Fruit fly (Drosophila melanogaster) whole organism, embryonic: Measurements from ENCODE around the gene Jon99Ci.

Experiments
- Aef1 ChIP-seq: fragments of 200-800 bp; sonication (Bioruptor generic); IDR thresholded peaks from 3 replicates; pipeline ENCODE4 v1.3.6; 2022; ENCODE audit warnings: missing biosample characterization, missing genetic modification characterization
- B-H1 ChIP-seq: fragments of 200-800 bp; sonication (Bioruptor generic); IDR thresholded peaks from 3 replicates; pipeline ENCODE4 v1.3.6; 2022; ENCODE audit warnings: missing biosample characterization, missing genetic modification characterization
- BEAF-32 ChIP-seq: fragments of 200-800 bp; sonication (Bioruptor generic); optimal IDR thresholded peaks from 3 replicates; lab custom pipeline; 2017; ENCODE audit warnings: missing biosample characterization, missing genetic modification characterization, mild to moderate bottlenecking, moderate library complexity, missing genetic modification reagents
- Bgb ChIP-seq: fragments of 200-800 bp; sonication (Bioruptor generic); IDR thresholded peaks from 2 replicates; pipeline ENCODE4 v1.3.6; 2022; ENCODE audit warnings: missing biosample characterization, missing genetic modification characterization; ENCODE audit not compliant: partially characterized antibody
- CG11398 ChIP-seq: fragments of 200-800 bp; sonication (Bioruptor generic); optimal IDR thresholded peaks from 2 replicates; lab custom pipeline; 2016; ENCODE audit warnings: missing biosample characterization, missing genetic modification characterization
- CG11723 ChIP-seq: fragments of 200-800 bp; sonication (Bioruptor generic); optimal IDR thresholded peaks from 2 replicates; lab custom pipeline; 2017; ENCODE audit warnings: missing biosample characterization, mild to moderate bottlenecking, missing genetic modification characterization
- CG13287 ChIP-seq: fragments of 200-800 bp; sonication (Bioruptor generic); IDR thresholded peaks from 2 replicates; pipeline ENCODE4 v1.3.6; 2022; ENCODE audit warnings: missing biosample characterization, missing genetic modification characterization; ENCODE audit not compliant: partially characterized antibody
- CG15073 ChIP-seq: fragments of 200-800 bp; sonication (Bioruptor generic); optimal IDR thresholded peaks from 2 replicates; lab custom pipeline; 2016; ENCODE audit warnings: missing biosample characterization, missing genetic modification characterization
- CG17328 ChIP-seq: fragments of 200-800 bp; sonication (Bioruptor generic); IDR thresholded peaks from 2 replicates; pipeline ENCODE4 v1.3.6; 2022; ENCODE audit warnings: missing biosample characterization, missing genetic modification characterization
- CG17829 ChIP-seq: fragments of 200-800 bp; optimal IDR thresholded peaks from 2 replicates; lab custom pipeline; 2019; ENCODE audit warnings: missing biosample characterization, mild to moderate bottlenecking, missing genetic modification characterization, moderate library complexity
- CG18262 ChIP-seq: fragments of 200-800 bp; optimal IDR thresholded peaks from 3 replicates; lab custom pipeline; 2019; ENCODE audit warnings: missing biosample characterization, mild to moderate bottlenecking, missing genetic modification characterization, moderate library complexity
- CG2678 ChIP-seq: fragments of 200-800 bp; sonication (Bioruptor generic); optimal IDR thresholded peaks from 3 replicates; lab custom pipeline; 2019; ENCODE audit warnings: missing biosample characterization, mild to moderate bottlenecking, missing genetic modification characterization, moderate library complexity
- CG2712 ChIP-seq: fragments of 200-800 bp; optimal IDR thresholded peaks from 3 replicates; lab custom pipeline; 2019; ENCODE audit warnings: missing biosample characterization, mild to moderate bottlenecking, missing genetic modification characterization, moderate library complexity
- CG4360 ChIP-seq: fragments of 200-800 bp; sonication (Bioruptor generic); IDR thresholded peaks from 2 replicates; pipeline ENCODE4 v1.3.6; 2022; ENCODE audit warnings: missing biosample characterization, missing genetic modification characterization
- CG4617 ChIP-seq: fragments of 200-800 bp; sonication (Bioruptor generic); optimal IDR thresholded peaks from 3 replicates; lab custom pipeline; 2016; ENCODE audit warnings: missing biosample characterization, missing genetic modification characterization, borderline replicate concordance
- CG4707 ChIP-seq: fragments of 200-800 bp; sonication (Bioruptor generic); optimal IDR thresholded peaks from 2 replicates; lab custom pipeline; 2018; ENCODE audit warnings: missing biosample characterization, mild to moderate bottlenecking, missing genetic modification characterization, moderate library complexity
- CG5180 ChIP-seq: fragments of 200-800 bp; sonication (Bioruptor generic); optimal IDR thresholded peaks from 3 replicates; lab custom pipeline; 2017; ENCODE audit warnings: missing biosample characterization, missing genetic modification characterization, mild to moderate bottlenecking, moderate library complexity, missing genetic modification reagents
- CG6689 ChIP-seq: fragments of 200-800 bp; sonication (Bioruptor generic); IDR thresholded peaks from 2 replicates; pipeline ENCODE4 v1.3.6; 2022; ENCODE audit warnings: missing biosample characterization, missing genetic modification characterization
- CG6791 ChIP-seq: fragments of 200-800 bp; sonication (Bioruptor generic); IDR thresholded peaks from 3 replicates; pipeline ENCODE4 v1.3.6; 2022; ENCODE audit warnings: missing biosample characterization, missing genetic modification characterization; ENCODE audit not compliant: partially characterized antibody
- CG8765 ChIP-seq: fragments of 200-800 bp; sonication (Bioruptor generic); IDR thresholded peaks from 2 replicates; pipeline ENCODE4 v1.3.6; 2022; ENCODE audit warnings: missing biosample characterization, missing genetic modification characterization
- D19B ChIP-seq: fragments of 200-800 bp; sonication (Bioruptor generic); optimal IDR thresholded peaks from 2 replicates; lab custom pipeline; 2017; ENCODE audit warnings: missing biosample characterization, mild to moderate bottlenecking, missing genetic modification characterization
- Deaf1 ChIP-seq: fragments of 200-800 bp; optimal IDR thresholded peaks from 3 replicates; lab custom pipeline; 2019; ENCODE audit warnings: missing biosample characterization, mild to moderate bottlenecking, missing genetic modification characterization, moderate library complexity
- Dll ChIP-seq: fragments of 200-800 bp; sonication (Bioruptor generic); IDR thresholded peaks from 4 replicates; pipeline ENCODE4 v1.3.6; 2022; ENCODE audit warnings: missing biosample characterization, missing genetic modification characterization; ENCODE audit not compliant: partially characterized antibody
- Eip74EF ChIP-seq, 2 experiments: fragments of 200-800 bp in 1 of 2; fragments of >200 bp in 1 of 2; sonication (Bioruptor generic) in 1 of 2; optimal IDR thresholded peaks; 2 replicates each; lab custom pipeline; 2017 to 2019; ENCODE audit warnings: missing biosample characterization in 2 of 2, missing genetic modification characterization in 2 of 2, mild to moderate bottlenecking in 1 of 2, moderate library complexity in 1 of 2
- NK7.1 ChIP-seq: fragments of 200-800 bp; sonication (Bioruptor generic); optimal IDR thresholded peaks from 3 replicates; lab custom pipeline; 2016; ENCODE audit warnings: missing biosample characterization, missing genetic modification characterization
- Optix ChIP-seq: fragments of 200-800 bp; sonication (Bioruptor generic); IDR thresholded peaks from 3 replicates; pipeline ENCODE4 v1.3.6; 2022; ENCODE audit warnings: missing biosample characterization, missing genetic modification characterization
- Scr ChIP-seq: fragments of 200-800 bp; sonication (Bioruptor generic); IDR thresholded peaks from 2 replicates; pipeline ENCODE4 v1.3.6; 2022; ENCODE audit warnings: missing biosample characterization, missing genetic modification characterization; ENCODE audit not compliant: partially characterized antibody
- Trl ChIP-seq, 3 experiments: fragments of >200 bp in 2 of 3; fragments of 200-800 bp in 1 of 3; sonication (Bioruptor generic) in 1 of 3; optimal IDR thresholded peaks; 2 replicates in 1 of 3; 3 replicates in 2 of 3; lab custom pipeline; 2016 to 2017; ENCODE audit warnings: missing biosample characterization in 1 of 3, missing genetic modification characterization in 1 of 3
- amos ChIP-seq: fragments of 200-800 bp; sonication (Bioruptor generic); IDR thresholded peaks from 2 replicates; pipeline ENCODE4 v1.3.6; 2022; ENCODE audit warnings: missing biosample characterization, missing genetic modification characterization; ENCODE audit not compliant: partially characterized antibody
- bbx ChIP-seq: fragments of 200-800 bp; sonication (Bioruptor generic); IDR thresholded peaks from 2 replicates; pipeline ENCODE4 v1.3.6; 2022; ENCODE audit warnings: missing biosample characterization, missing genetic modification characterization; ENCODE audit not compliant: partially characterized antibody
- br ChIP-seq: fragments of >200 bp; optimal IDR thresholded peaks from 2 replicates; lab custom pipeline; 2017
- chinmo ChIP-seq: fragments of 200-800 bp; sonication (Bioruptor generic); IDR thresholded peaks from 4 replicates; pipeline ENCODE4 v1.3.6; 2022; ENCODE audit warnings: missing biosample characterization, missing genetic modification characterization; ENCODE audit not compliant: partially characterized antibody
- chm ChIP-seq: fragments of 200-800 bp; sonication (Bioruptor generic); IDR thresholded peaks from 2 replicates; pipeline ENCODE4 v1.3.6; 2022; ENCODE audit warnings: missing biosample characterization, missing genetic modification characterization
- ci ChIP-seq: fragments of 200-800 bp; sonication (Bioruptor generic); IDR thresholded peaks from 3 replicates; pipeline ENCODE4 v1.3.6; 2022; ENCODE audit warnings: missing biosample characterization, missing genetic modification characterization
- dm ChIP-seq: fragments of 200-800 bp; sonication (Bioruptor generic); optimal IDR thresholded peaks from 3 replicates; lab custom pipeline; 2016; ENCODE audit warnings: missing biosample characterization, missing genetic modification characterization
- dpn ChIP-seq, 2 experiments: fragments of 200-800 bp; sonication (Bioruptor generic); optimal IDR thresholded peaks; 3 replicates each; lab custom pipeline; 2016; ENCODE audit warnings: missing biosample characterization in 2 of 2, missing genetic modification characterization in 2 of 2
- esg ChIP-seq: fragments of 200-800 bp; sonication (Bioruptor generic); conservative IDR thresholded peaks from 2 replicates; pipeline ENCODE4 v1.3.6; 2022; ENCODE audit warnings: missing biosample characterization, missing genetic modification characterization
- grn ChIP-seq: fragments of 200-800 bp; sonication (Bioruptor generic); optimal IDR thresholded peaks from 3 replicates; lab custom pipeline; 2017; ENCODE audit warnings: missing biosample characterization, missing genetic modification characterization
- lbe ChIP-seq: fragments of 200-800 bp; sonication (Bioruptor generic); optimal IDR thresholded peaks from 2 replicates; lab custom pipeline; 2016; ENCODE audit warnings: missing biosample characterization, mild to moderate bottlenecking, missing genetic modification characterization
- mirr ChIP-seq: fragments of 200-800 bp; sonication (Bioruptor generic); optimal IDR thresholded peaks from 3 replicates; lab custom pipeline; 2018; ENCODE audit warnings: missing biosample characterization, mild to moderate bottlenecking, missing genetic modification characterization
- pb ChIP-seq: fragments of 200-800 bp; sonication (Bioruptor generic); optimal IDR thresholded peaks from 3 replicates; lab custom pipeline; 2016; ENCODE audit warnings: missing biosample characterization, missing genetic modification characterization
- so ChIP-seq: fragments of 200-800 bp; sonication (Bioruptor generic); IDR thresholded peaks from 3 replicates; pipeline ENCODE4 v1.3.6; 2022; ENCODE audit warnings: missing biosample characterization, missing genetic modification characterization
- sr ChIP-seq: fragments of 200-800 bp; sonication (Bioruptor generic); IDR thresholded peaks from 3 replicates; pipeline ENCODE4 v1.3.6; 2022; ENCODE audit warnings: missing biosample characterization, missing genetic modification characterization
- stc ChIP-seq: fragments of 200-800 bp; sonication (Bioruptor generic); IDR thresholded peaks from 2 replicates; pipeline ENCODE4 v1.3.6; 2022; ENCODE audit warnings: missing biosample characterization, missing genetic modification characterization
- stwl ChIP-seq: fragments of 200-800 bp; sonication (Bioruptor generic); optimal IDR thresholded peaks from 3 replicates; lab custom pipeline; 2018; ENCODE audit warnings: missing biosample characterization, mild to moderate bottlenecking, missing genetic modification characterization, moderate library complexity
- tll ChIP-seq, 2 experiments: fragments of 200-800 bp in 1 of 2; fragments of >200 bp in 1 of 2; sonication (Bioruptor generic) in 1 of 2; optimal IDR thresholded peaks; 2 replicates each; lab custom pipeline; 2017 to 2019; ENCODE audit warnings: missing biosample characterization in 2 of 2, missing genetic modification characterization in 2 of 2, mild to moderate bottlenecking in 1 of 2, moderate library complexity in 1 of 2
- usp ChIP-seq: fragments of >200 bp; optimal IDR thresholded peaks from 2 replicates; lab custom pipeline; 2017; ENCODE audit warnings: missing biosample characterization, missing genetic modification characterization
- wek ChIP-seq: fragments of 200-800 bp; sonication (Bioruptor generic); optimal IDR thresholded peaks from 3 replicates; lab custom pipeline; 2018; ENCODE audit warnings: missing biosample characterization, mild to moderate bottlenecking, missing genetic modification characterization, moderate library complexity

Gene Jon99Ci

DNA sequence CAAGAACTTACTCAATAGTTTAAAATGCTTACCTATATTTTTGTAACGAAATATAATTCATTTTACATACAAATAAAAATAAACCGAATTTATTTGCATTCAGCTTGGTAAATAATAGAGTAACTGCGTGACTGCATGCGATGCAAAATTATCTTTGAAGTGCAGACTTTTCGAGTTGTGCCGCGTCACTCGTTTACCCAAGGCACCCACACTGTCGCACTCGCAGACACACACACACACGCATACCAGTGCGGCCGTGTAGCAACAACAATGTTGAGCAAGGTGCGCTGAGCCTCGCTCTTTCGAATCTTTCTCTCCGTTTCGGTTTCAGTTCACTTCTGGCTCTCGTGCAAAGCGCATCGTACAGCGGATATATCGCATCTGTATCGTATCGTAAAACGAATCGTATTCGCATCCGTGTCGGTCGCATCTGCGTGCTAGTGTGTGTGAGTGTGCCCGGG is 49.2 kb downstream of the Jon99Ci start, which contains the start of gene CG31038 (continued):
- TF ChIP-seq NK7.1 = peak; percentile 1
- TF ChIP-seq CG5180 (GFP tag; lab: Kevin White, UChicago) = peak; percentile 23
- TF ChIP-seq usp (GFP tag; lab: Kevin White, UChicago) = no peak
- TF ChIP-seq tll (GFP tag; optimal IDR thresholded peaks at IDR 0.05; lab: Kevin White, UChicago) = peak in 1 of 2 experiments; percentile 25
- TF ChIP-seq CG4707 = no peak
- TF ChIP-seq Scr (GFP tag; lab: Robert Waterston, UW) = peak; percentile 48
- TF ChIP-seq CG2712 (tag; lab: Kevin White, UChicago) = peak; percentile 29
- TF ChIP-seq bbx (GFP tag; lab: Robert Waterston, UW) = peak; percentile 69
- TF ChIP-seq amos (GFP tag; lab: Robert Waterston, UW) = peak; percentile 39; the same call in 1 of the 2 replicates
- TF ChIP-seq Deaf1 = peak; percentile 78
- TF ChIP-seq Aef1 = peak; percentile 66
- TF ChIP-seq mirr (GFP tag; lab: Kevin White, UChicago) = peak; percentile 40
- peak; percentile 25; the same call in 1 of the 2 replicates for TF ChIP-seq CG6689
- peak; percentile 75; the same call in 2 of the 3 replicates for TF ChIP-seq so (GFP tag; lab: Robert Waterston, UW)
- 0 out of 2 replicates have a peak, but pooled peaks have one; percentile 17 for TF ChIP-seq stc
- TF ChIP-seq br (lab: Kevin White, UChicago) = no peak
- TF ChIP-seq CG17829 (tag; lab: Kevin White, UChicago) = peak; percentile 20
- peak; percentile 27; the same call in 1 of the 2 replicates for TF ChIP-seq CG17328 (GFP tag; lab: Robert Waterston, UW)
- TF ChIP-seq dpn (GFP tag; optimal IDR thresholded peaks at IDR 0.05; lab: Kevin White, UChicago) = peak in 1 of 2 experiments; percentile 20
- peak; percentile 37 for TF ChIP-seq CG18262 (tag; lab: Kevin White, UChicago)
- peak; percentile 53 to 79 for TF ChIP-seq Trl (optimal IDR thresholded peaks at IDR 0.05; lab: Kevin White, UChicago)
- peak; percentile 23 for TF ChIP-seq Trl (GFP tag; optimal IDR thresholded peaks at IDR 0.05; lab: Kevin White, UChicago)
- TF ChIP-seq sr (GFP tag; lab: Robert Waterston, UW) = no peak
- peak; percentile 1 for TF ChIP-seq lbe
- peak; percentile 93; the same call in 3 of the 4 replicates for TF ChIP-seq chinmo (GFP tag; lab: Robert Waterston, UW)
- TF ChIP-seq Optix (GFP tag; lab: Robert Waterston, UW) = 0 out of 3 replicates have a peak, but pooled peaks have one; percentile 26
- TF ChIP-seq pb (GFP tag; lab: Kevin White, UChicago) = peak; percentile 8
- peak in 1 of 2 experiments; percentile 4 for TF ChIP-seq Eip74EF (GFP tag; optimal IDR thresholded peaks at IDR 0.05; lab: Kevin White, UChicago)
- 0 out of 4 replicates have a peak, but pooled peaks have one; percentile 36 for TF ChIP-seq Dll (GFP tag; lab: Robert Waterston, UW)
- no peak for TF ChIP-seq CG15073 (GFP tag; lab: Kevin White, UChicago)
- peak; percentile 37; the same call in 1 of the 2 replicates for TF ChIP-seq CG8765
- no peak for TF ChIP-seq CG11398
- TF ChIP-seq CG4360 (GFP tag; lab: Robert Waterston, UW) = peak; percentile 83
- peak; percentile 13 for TF ChIP-seq BEAF-32 (GFP tag; lab: Kevin White, UChicago)
- peak; percentile 38 for TF ChIP-seq CG11723 (GFP tag; lab: Kevin White, UChicago)
- peak; percentile 39 for TF ChIP-seq wek (GFP tag; lab: Kevin White, UChicago)
- TF ChIP-seq CG13287 (GFP tag; lab: Robert Waterston, UW) = peak; percentile 57; the same call in 1 of the 2 replicates
- no peak; the same call in 2 of the 3 replicates for TF ChIP-seq B-H1
- TF ChIP-seq chm = peak; percentile 77
- no peak for TF ChIP-seq CG4617 (GFP tag; lab: Kevin White, UChicago)
- no peak for TF ChIP-seq dm
- TF ChIP-seq D19B (GFP tag; lab: Kevin White, UChicago) = no peak
- TF ChIP-seq stwl = peak; percentile 13
- TF ChIP-seq CG2678 (tag; lab: Kevin White, UChicago) = peak; percentile 10
- no peak for TF ChIP-seq esg (GFP tag; lab: Robert Waterston, UW)
- peak; percentile 69; the same call in 2 of the 3 replicates for TF ChIP-seq CG6791 (GFP tag; lab: Robert Waterston, UW)
- peak; percentile 60 for TF ChIP-seq grn (GFP tag; lab: Kevin White, UChicago)
- TF ChIP-seq Bgb = peak; percentile 56
- TF ChIP-seq ci (GFP tag; lab: Robert Waterston, UW) = peak; percentile 84; the same call in 2 of the 3 replicates
